Fruit fly (Drosophila melanogaster): Measurements from ENCODE around the gene hdm.

hdm gene

dm6 chrX:7908239-7909068, 11.5 kb downstream of the hdm start, which contains the start of the genes dpr14 and spidey (continued):
- TF ChIP-seq kni (GFP tag; optimal IDR thresholded peaks at IDR 0.05) (peak; percentile 86), Hr39 (optimal IDR thresholded peaks at IDR 0.05) (no peak), CG6765 (GFP tag; optimal IDR thresholded peaks at IDR 0.05) (peak; percentile 90), chm (GFP tag; IDR thresholded peaks at IDR 0.05) (peak; percentile 75), Scr (GFP tag; IDR thresholded peaks at IDR 0.05; ENCODE audit: partially characterized antibody) (peak; percentile 55), Dbx (GFP tag; IDR thresholded peaks at IDR 0.05) (peak; percentile 90), CG31365 (tag; optimal IDR thresholded peaks at IDR 0.05) (peak; percentile 80), Asciz (GFP tag; optimal IDR thresholded peaks at IDR 0.05) (peak; percentile 77), ara (GFP tag; IDR thresholded peaks at IDR 0.05) (peak; percentile 77), H2.0 (GFP tag; IDR thresholded peaks at IDR 0.05) (peak; percentile 90), Dp (GFP tag; optimal IDR thresholded peaks at IDR 0.05) (peak; percentile 55), Myb (GFP tag; optimal IDR thresholded peaks at IDR 0.05) (peak; percentile 75), CG6791 (GFP tag; IDR thresholded peaks at IDR 0.05; ENCODE audit: partially characterized antibody) (peak; percentile 52; the same call in 2 of the 3 replicates), her (GFP tag; optimal IDR thresholded peaks at IDR 0.05) (peak; percentile 85), CG34224 (GFP tag; IDR thresholded peaks at IDR 0.05; ENCODE audit: partially characterized antibody) (peak; percentile 46; the same call in 1 of the 3 replicates), CG6175 (GFP tag; IDR thresholded peaks at IDR 0.05) (peak; percentile 80), danr (GFP tag; IDR thresholded peaks at IDR 0.05) (peak; percentile 84), H15 (GFP tag; IDR thresholded peaks at IDR 0.05) (peak; percentile 79; the same call in 2 of the 3 replicates), CG4282 (GFP tag; optimal IDR thresholded peaks at IDR 0.05) (peak; percentile 73), CG14014 (GFP tag; IDR thresholded peaks at IDR 0.05) (peak; percentile 93), CG34376 (GFP tag; optimal IDR thresholded peaks at IDR 0.05) (peak; percentile 95), esg (GFP tag; conservative IDR thresholded peaks at IDR 0.05) (peak; percentile 89), repo (GFP tag; optimal IDR thresholded peaks at IDR 0.05) (peak; percentile 74), CG12299 (tag; optimal IDR thresholded peaks at IDR 0.05) (peak; percentile 88), ranshi (GFP tag; IDR thresholded peaks at IDR 0.05) (peak; percentile 88), sisA (GFP tag; IDR thresholded peaks at IDR 0.05) (peak; percentile 93), ind (GFP tag; optimal IDR thresholded peaks at IDR 0.05) (peak; percentile 90), cg (GFP tag; optimal IDR thresholded peaks at IDR 0.05) (peak; percentile 94), CG1603 (tag; optimal IDR thresholded peaks at IDR 0.05) (peak; percentile 92), HLHmδ (GFP tag; optimal IDR thresholded peaks at IDR 0.05) (no peak), CG6854 (GFP tag; optimal IDR thresholded peaks at IDR 0.05) (peak; percentile 87), Doc2 (GFP tag; IDR thresholded peaks at IDR 0.05) (no peak; the same call in 1 of the 2 replicates), Antp (GFP tag; optimal IDR thresholded peaks at IDR 0.05) (peak; percentile 82), cas (GFP tag; IDR thresholded peaks at IDR 0.05) (peak; percentile 67; the same call in 1 of the 2 replicates), CG3726 (GFP tag; IDR thresholded peaks at IDR 0.05) (peak; percentile 72; the same call in 2 of the 3 replicates), CG17186 (GFP tag; optimal IDR thresholded peaks at IDR 0.05) (no peak), CG9817 (tag; optimal IDR thresholded peaks at IDR 0.05) (peak; percentile 91), abd-A (tag; optimal IDR thresholded peaks at IDR 0.05) (peak; percentile 92), Tbp (GFP tag; optimal IDR thresholded peaks at IDR 0.05) (no peak), Elba2 (GFP tag; optimal IDR thresholded peaks at IDR 0.05) (no peak), Bteb2 (GFP tag; optimal IDR thresholded peaks at IDR 0.05) (peak; percentile 62), CG4820 (GFP tag; optimal IDR thresholded peaks at IDR 0.05) (peak; percentile 81), fd96Cb (tag; optimal IDR thresholded peaks at IDR 0.05) (peak; percentile 88), hb (GFP tag; IDR thresholded peaks at IDR 0.05; ENCODE audit: partially characterized antibody) (no peak), CG17359 (tag; optimal IDR thresholded peaks at IDR 0.05) (peak; percentile 92), CG3281 (GFP tag; optimal IDR thresholded peaks at IDR 0.05) (peak; percentile 92), Dip3 (GFP tag; optimal IDR thresholded peaks at IDR 0.05) (peak; percentile 88), Jarid2 (GFP tag; optimal IDR thresholded peaks at IDR 0.05) (peak; percentile 74), h (optimal IDR thresholded peaks at IDR 0.05) (no peak)
